Worm (Caenorhabditis elegans): ENCODE data around the gene ZK792.4.

Gene ZK792.4

DNA sequence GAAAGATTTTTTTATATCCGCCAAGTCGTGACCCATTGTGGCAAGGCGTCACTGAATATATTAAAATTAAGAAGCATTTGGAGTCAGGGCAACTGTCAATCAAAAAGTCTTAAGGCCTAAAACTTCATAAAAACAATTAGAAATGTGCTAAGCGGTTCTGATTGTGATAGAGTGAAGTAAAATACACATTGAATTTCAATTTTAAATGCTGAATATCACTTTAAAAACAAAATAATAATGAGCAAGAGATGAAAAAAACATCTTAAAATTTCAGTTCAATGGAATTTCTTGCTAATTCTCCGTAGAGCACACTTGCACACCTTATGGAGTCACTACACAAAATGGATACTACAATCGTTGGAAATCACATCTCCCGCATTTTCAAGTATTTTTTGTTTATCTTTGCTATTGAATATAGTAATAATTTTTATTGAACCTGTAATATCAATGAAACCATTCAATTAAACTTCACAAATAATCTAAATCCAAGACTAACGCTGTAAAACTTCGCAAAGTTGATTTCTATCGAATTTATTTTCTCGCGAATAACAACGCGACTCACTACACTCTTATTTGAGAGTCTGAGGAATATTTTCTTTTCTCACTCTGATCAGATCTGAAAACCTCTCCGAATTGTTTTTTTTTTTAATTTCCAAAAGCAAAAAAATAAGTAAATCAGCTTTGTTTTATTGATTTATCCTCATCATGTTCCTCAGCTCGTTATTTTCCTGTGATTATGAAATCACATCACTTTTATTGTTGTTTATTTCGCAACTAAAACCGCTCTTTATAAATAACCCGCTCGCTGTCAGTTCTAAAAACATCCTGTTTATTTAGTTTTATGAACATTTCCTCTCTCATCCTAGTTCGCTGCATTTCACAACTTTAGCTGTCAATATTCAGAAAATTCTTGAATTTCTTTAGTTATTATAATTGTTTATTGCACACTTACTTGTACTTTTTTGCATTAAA lies 46.1 kb downstream of the ZK792.4 start, which contains the start of gene mars-1 (continued):
- TF ChIP-seq ztf-1 (GFP tag; conservative IDR thresholded peaks at IDR 0.05) (no peak), nhr-11 (tag; optimal IDR thresholded peaks at IDR 0.05) (no peak), nhr-25 (tag; optimal IDR thresholded peaks at IDR 0.05) (peak; percentile 49), unc-55 (GFP tag; optimal IDR thresholded peaks at IDR 0.05) (peak; percentile 80)

DNA sequence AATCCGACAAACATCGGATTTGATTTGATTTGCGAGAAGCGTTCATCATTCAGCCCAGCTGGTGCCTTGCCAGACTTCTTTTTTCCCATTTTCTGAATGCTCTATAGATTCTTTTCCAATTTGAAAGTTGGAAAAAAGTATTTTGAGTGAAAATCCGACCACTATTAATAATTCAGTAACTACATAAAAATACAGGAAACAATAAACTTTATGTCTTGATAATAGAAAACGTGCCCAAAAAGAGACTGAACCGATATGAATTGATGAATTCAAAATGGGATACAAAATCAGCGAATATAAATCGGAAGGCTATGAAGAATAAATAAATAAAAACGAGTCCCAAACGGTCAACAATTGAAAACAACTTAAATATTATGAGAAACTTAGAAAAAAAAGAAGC lies 50.1 kb downstream of the ZK792.4 start, which contains the start of gene F58B3.4:
Gene F58B3.4 (minus strand): TSS at position 101 of the 400 bp plus-strand sequence.
- TF ChIP-seq lsy-2 (tag; optimal IDR thresholded peaks at IDR 0.05), result no peak
- TF ChIP-seq unc-39 (tag; optimal IDR thresholded peaks at IDR 0.05), result no peak
- no peak for TF ChIP-seq nhr-23 (tag; optimal IDR thresholded peaks at IDR 0.05)
- no peak for TF ChIP-seq alr-1 (tag; optimal IDR thresholded peaks at IDR 0.05)
- TF ChIP-seq sma-3 (GFP tag; optimal IDR thresholded peaks at IDR 0.05), result no peak
- no peak for TF ChIP-seq unc-62 (GFP tag; optimal IDR thresholded peaks at IDR 0.05)
- TF ChIP-seq nhr-10 (tag; optimal IDR thresholded peaks at IDR 0.05), result no peak
- no peak for TF ChIP-seq ztf-11 (tag; optimal IDR thresholded peaks at IDR 0.05)
